Worm (Caenorhabditis elegans) whole organism, L4/young adult: ENCODE measurements around the gene K07H8.12.

Source experiments
- dao-5 ChIP-seq: sonication (generic microtip); optimal IDR thresholded peaks from 2 replicates; lab custom pipeline; 2016; ENCODE audit warnings: missing genotype, missing genetic modification characterization, moderate library complexity, missing compliant biosample characterization
- him-1 ChIP-seq: sonication (generic microtip); optimal IDR thresholded peaks from 2 replicates; lab custom pipeline; 2016; ENCODE audit warnings: missing genotype, missing genetic modification reagents, missing genetic modification characterization, missing compliant biosample characterization

- no peak for TF ChIP-seq dao-5
- TF ChIP-seq him-1 (tag; lab: Kevin White, UChicago), result no peak
These were observed 20.7 kb upstream of the K07H8.12 start, which contains the start of gene nprl-3 for ce11 chrIV:8297192-8297591.
